Fruit fly (Drosophila melanogaster) Kc167 (cell line): ENCODE results near the gene RpS12.

ENCODE experiments used
- Myc ChIP-seq: fragments of >200 bp; optimal IDR thresholded peaks from 2 replicates; lab custom pipeline; 2017; ENCODE audit warnings: missing external identifiers
- Sin3A ChIP-seq: fragments of >200 bp; optimal IDR thresholded peaks from 2 replicates; lab custom pipeline; 2018; ENCODE audit warnings: missing external identifiers
- h ChIP-seq: fragments of >200 bp; optimal IDR thresholded peaks from 3 replicates; lab custom pipeline; 2018; ENCODE audit warnings: missing external identifiers
- insv ChIP-seq: fragments of >200 bp; optimal IDR thresholded peaks from 3 replicates; lab custom pipeline; 2018; ENCODE audit warnings: missing external identifiers
- psq ChIP-seq: fragments of >200 bp; optimal IDR thresholded peaks from 2 replicates; lab custom pipeline; 2017; ENCODE audit warnings: missing external identifiers
- ttk ChIP-seq: sonication (Bioruptor generic); optimal IDR thresholded peaks from 2 replicates; lab custom pipeline; 2017; ENCODE audit warnings: missing external identifiers

DNA sequence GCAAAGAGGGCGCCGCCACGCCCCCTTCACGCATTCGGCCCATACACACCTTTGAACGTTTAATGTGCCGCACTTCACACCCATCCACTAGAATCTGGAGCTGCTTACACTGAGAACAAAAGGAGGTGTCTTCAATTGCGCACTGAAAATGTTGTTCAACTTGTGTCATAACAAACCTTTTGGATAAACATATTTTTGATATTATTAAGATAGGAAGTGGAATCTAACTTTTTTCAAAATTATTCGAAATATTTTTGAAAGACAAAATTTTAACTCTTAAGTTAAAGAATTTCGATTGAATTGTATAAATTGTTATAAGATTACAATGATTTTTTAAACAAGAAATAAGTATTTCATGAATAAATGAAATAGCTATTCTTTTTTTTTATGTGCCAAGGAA lies 45.1 kb downstream of the RpS12 start:
- TF ChIP-seq insv (no peak), Sin3A (no peak), psq (lab: Kevin White, UChicago) (no peak), h (no peak), ttk (lab: Kevin White, UChicago) (no peak), Myc (no peak)
